Worm (Caenorhabditis elegans) whole organism, L1 larva: ENCODE measurements around the gene catp-6.

Source experiments
- C34B4.2 ChIP-seq: sonication (generic microtip); optimal IDR thresholded peaks from 2 replicates; lab custom pipeline; 2017; ENCODE audit warnings: mild to moderate bottlenecking, missing genetic modification characterization, missing compliant biosample characterization
- F16B12.6 ChIP-seq: fragments of 150-350 bp; optimal IDR thresholded peaks from 2 replicates; lab custom pipeline; 2014; ENCODE audit warnings: missing biosample characterization, missing genetic modification characterization
- aly-2 ChIP-seq: fragments of 150-350 bp; optimal IDR thresholded peaks from 2 replicates; lab custom pipeline; 2014; ENCODE audit warnings: missing biosample characterization, missing genetic modification characterization
- ceh-8 ChIP-seq: fragments of 200-800 bp; sonication (Bioruptor generic); optimal IDR thresholded peaks from 2 replicates; lab custom pipeline; 2018; ENCODE audit warnings: mild to moderate bottlenecking, missing genetic modification characterization, moderate library complexity, missing compliant biosample characterization
- ceh-88 ChIP-seq: fragments of 200-800 bp; sonication (Bioruptor generic); IDR thresholded peaks from 2 replicates; pipeline ENCODE4 v1.3.6; 2022; ENCODE audit warnings: missing genetic modification characterization, missing compliant biosample characterization
- dpl-1 ChIP-seq, 3 experiments: fragments of 150-350 bp in 2 of 3; sonication (generic microtip) in 1 of 3; optimal IDR thresholded peaks; 2 replicates each; lab custom pipeline; 2014 to 2017; ENCODE audit warnings: missing biosample characterization in 3 of 3, missing genetic modification characterization in 3 of 3, missing genetic modification reagents in 3 of 3
- dsc-1 ChIP-seq: sonication (generic microtip); optimal IDR thresholded peaks from 2 replicates; lab custom pipeline; 2016; ENCODE audit warnings: mild to moderate bottlenecking, missing genetic modification characterization, missing compliant biosample characterization
- efl-3 ChIP-seq: fragments of 200-800 bp; sonication (Bioruptor generic); optimal IDR thresholded peaks from 2 replicates; lab custom pipeline; 2018; ENCODE audit warnings: mild to moderate bottlenecking, missing genetic modification characterization, missing compliant biosample characterization
- elt-2 ChIP-seq: sonication (generic microtip); optimal IDR thresholded peaks from 2 replicates; lab custom pipeline; 2016; ENCODE audit warnings: missing genetic modification characterization, mild to moderate bottlenecking, inconsistent platforms, missing compliant biosample characterization, missing genetic modification reagents
- fkh-4 ChIP-seq: sonication (generic microtip); optimal IDR thresholded peaks from 2 replicates; lab custom pipeline; 2016; ENCODE audit warnings: missing compliant biosample characterization, missing genetic modification characterization, borderline replicate concordance
- fos-1 ChIP-seq: fragments of 150-350 bp; optimal IDR thresholded peaks from 2 replicates; lab custom pipeline; 2014; ENCODE audit warnings: missing biosample characterization, missing genetic modification characterization
- jun-1 ChIP-seq: fragments of 150-350 bp; optimal IDR thresholded peaks from 2 replicates; lab custom pipeline; 2014; ENCODE audit warnings: missing biosample characterization, missing genetic modification reagents, missing genetic modification characterization
- lin-14 ChIP-seq: fragments of 200-800 bp; sonication (Bioruptor generic); optimal IDR thresholded peaks from 2 replicates; lab custom pipeline; 2018; ENCODE audit warnings: mild to moderate bottlenecking, missing genetic modification characterization, moderate library complexity, missing compliant biosample characterization
- lin-15B ChIP-seq: fragments of 150-350 bp; sonication (generic microtip); optimal IDR thresholded peaks from 3 replicates; lab custom pipeline; 2014; ENCODE audit warnings: missing biosample characterization, missing genetic modification characterization
- lsy-2 ChIP-seq, 2 experiments: fragments of 150-350 bp; optimal IDR thresholded peaks; 2 replicates each; lab custom pipeline; 2014; ENCODE audit warnings: missing biosample characterization in 2 of 2, missing genetic modification characterization in 2 of 2
- mab-9 ChIP-seq: fragments of 200-800 bp; sonication (Bioruptor generic); IDR thresholded peaks from 2 replicates; pipeline ENCODE4 v1.3.6; 2022; ENCODE audit warnings: missing genetic modification reagents, missing genetic modification characterization, missing compliant biosample characterization
- mdl-1 ChIP-seq, 2 experiments: fragments of 150-350 bp; optimal IDR thresholded peaks; 2 replicates each; lab custom pipeline; 2014 to 2017; ENCODE audit warnings: missing biosample characterization in 2 of 2, missing genetic modification characterization in 2 of 2, inconsistent platforms in 1 of 2
- mef-2 ChIP-seq: fragments of 150-350 bp; optimal IDR thresholded peaks from 2 replicates; lab custom pipeline; 2014; ENCODE audit warnings: missing biosample characterization, missing genetic modification characterization
- mep-1 ChIP-seq: fragments of 150-350 bp; optimal IDR thresholded peaks from 2 replicates; lab custom pipeline; 2014; ENCODE audit warnings: missing biosample characterization, missing genetic modification characterization
- nhr-11 ChIP-seq: fragments of 150-350 bp; optimal IDR thresholded peaks from 2 replicates; lab custom pipeline; 2014; ENCODE audit warnings: missing biosample characterization, missing genetic modification characterization
- nhr-12 ChIP-seq: sonication (generic microtip); optimal IDR thresholded peaks from 2 replicates; lab custom pipeline; 2017; ENCODE audit warnings: missing biosample characterization, missing genetic modification characterization
- nhr-20 ChIP-seq: sonication (generic microtip); optimal IDR thresholded peaks from 2 replicates; lab custom pipeline; 2016; ENCODE audit warnings: mild to moderate bottlenecking, missing genetic modification characterization, missing compliant biosample characterization
- nhr-47 ChIP-seq: sonication (generic microtip); optimal IDR thresholded peaks from 2 replicates; lab custom pipeline; 2016; ENCODE audit warnings: mild to moderate bottlenecking, missing genetic modification characterization, moderate library complexity, missing compliant biosample characterization
- nhr-71 ChIP-seq: sonication (generic microtip); optimal IDR thresholded peaks from 2 replicates; lab custom pipeline; 2016; ENCODE audit warnings: mild to moderate bottlenecking, missing genetic modification characterization, moderate library complexity, missing compliant biosample characterization
- pag-3 ChIP-seq: sonication (generic microtip); optimal IDR thresholded peaks from 2 replicates; lab custom pipeline; 2017; ENCODE audit warnings: missing genetic modification characterization, mild to moderate bottlenecking, missing compliant biosample characterization, antibody characterized with exemption, borderline replicate concordance; ENCODE audit not compliant: insufficient read depth
- snpc-4 ChIP-seq: fragments of 150-350 bp; optimal IDR thresholded peaks from 2 replicates; lab custom pipeline; 2014; ENCODE audit warnings: missing biosample characterization, missing genetic modification characterization
- sox-4 ChIP-seq: sonication (generic microtip); optimal IDR thresholded peaks from 2 replicates; lab custom pipeline; 2016; ENCODE audit warnings: missing genetic modification characterization, missing compliant biosample characterization
- sptf-1 ChIP-seq: fragments of 150-350 bp; optimal IDR thresholded peaks from 2 replicates; lab custom pipeline; 2014; ENCODE audit warnings: missing biosample characterization, missing genetic modification characterization
- tbx-2 ChIP-seq: sonication (generic microtip); optimal IDR thresholded peaks from 2 replicates; lab custom pipeline; 2016; ENCODE audit warnings: missing genetic modification characterization, missing compliant biosample characterization
- unc-130 ChIP-seq: fragments of 150-350 bp; optimal IDR thresholded peaks from 2 replicates; lab custom pipeline; 2017; ENCODE audit warnings: missing biosample characterization, missing genetic modification characterization, inconsistent platforms
- unc-30 ChIP-seq: sonication (generic microtip); optimal IDR thresholded peaks from 2 replicates; lab custom pipeline; 2017; ENCODE audit warnings: missing biosample characterization, missing genetic modification characterization
- unc-98 ChIP-seq: fragments of 200-800 bp; sonication (Bioruptor generic); IDR thresholded peaks from 2 replicates; pipeline ENCODE4 v1.3.6; 2022; ENCODE audit warnings: missing genetic modification characterization, missing compliant biosample characterization
- xbp-1 ChIP-seq: sonication (generic microtip); optimal IDR thresholded peaks from 2 replicates; lab custom pipeline; 2016; ENCODE audit warnings: missing genetic modification characterization, missing compliant biosample characterization
- zag-1 ChIP-seq: fragments of 150-350 bp; optimal IDR thresholded peaks from 2 replicates; lab custom pipeline; 2014; ENCODE audit warnings: missing biosample characterization, missing genetic modification characterization

catp-6 gene

ce11 chrIV:9854952-9855351, 30.6 kb upstream of the catp-6 start:
- no peak for TF ChIP-seq nhr-12 (tag; lab: Kevin White, UChicago)
- peak; percentile 5 for TF ChIP-seq elt-2 (tag; lab: Kevin White, UChicago)
- TF ChIP-seq, all 84 proteins: peak for 1

ce11 chrIV:9852818-9853466, 28.6 kb upstream of the catp-6 start:
- no peak for TF ChIP-seq unc-98 (GFP tag; lab: Robert Waterston, UW)
- TF ChIP-seq jun-1 (tag; lab: Kevin White, UChicago), result no peak
- TF ChIP-seq snpc-4 (tag; lab: Kevin White, UChicago), result no peak
- TF ChIP-seq fos-1 (tag; lab: Kevin White, UChicago), result no peak
- no peak for TF ChIP-seq nhr-71 (tag; lab: Kevin White, UChicago)
- no peak for TF ChIP-seq lin-15B (tag; lab: Kevin White, UChicago)
- no peak for TF ChIP-seq F16B12.6
- no peak for TF ChIP-seq nhr-11 (tag; lab: Kevin White, UChicago)
- no peak for TF ChIP-seq nhr-47 (tag; lab: Kevin White, UChicago)

ce11 chrIV:9852250-9852649, 27.9 kb upstream of the catp-6 start, which contains the start of gene ssq-1:
Gene ssq-1, plus strand, starts transcription at chrIV:9852550.
- TF ChIP-seq tbx-2 (tag; lab: Kevin White, UChicago), result no peak

- no peak for TF ChIP-seq mdl-1 (tag; optimal IDR thresholded peaks at IDR 0.05; lab: Kevin White, UChicago)
- TF ChIP-seq xbp-1 (tag; lab: Kevin White, UChicago), result no peak
- no peak for TF ChIP-seq mef-2 (tag; lab: Kevin White, UChicago)
- no peak for TF ChIP-seq nhr-12 (tag; lab: Kevin White, UChicago)
- TF ChIP-seq efl-3 (GFP tag; lab: Kevin White, UChicago), result no peak
- no peak for TF ChIP-seq unc-130
- no peak for TF ChIP-seq fkh-4 (tag; lab: Kevin White, UChicago)
- TF ChIP-seq pag-3 (tag; lab: Kevin White, UChicago), result no peak
- TF ChIP-seq unc-30 (tag; lab: Kevin White, UChicago), result no peak
- TF ChIP-seq dsc-1 (tag; lab: Kevin White, UChicago), result no peak
- no peak for TF ChIP-seq ceh-8
These were observed 26.6 kb upstream of the catp-6 start, which contains the start of gene ssp-10 for ce11 chrIV:9850931-9851330. Gene ssp-10, minus strand, starts transcription at chrIV:9851031.

ce11 chrIV:9849624-9850023, 25.2 kb upstream of the catp-6 start, which contains the start of gene K07F5.8:
Gene K07F5.8, minus strand, starts transcription at chrIV:9849724.
- no peak for TF ChIP-seq lsy-2 (tag; optimal IDR thresholded peaks at IDR 0.05; lab: Kevin White, UChicago)
- no peak for TF ChIP-seq mef-2 (tag; lab: Kevin White, UChicago)
- no peak for TF ChIP-seq ceh-88 (GFP tag; lab: Robert Waterston, UW)
- no peak for TF ChIP-seq aly-2
- TF ChIP-seq zag-1, result no peak
- no peak for TF ChIP-seq lin-14 (GFP tag; lab: Kevin White, UChicago)
- no peak for TF ChIP-seq mep-1 (tag; lab: Kevin White, UChicago)
- no peak for TF ChIP-seq pag-3 (tag; lab: Kevin White, UChicago)
- TF ChIP-seq sptf-1 (tag; lab: Kevin White, UChicago), result no peak
- no peak for TF ChIP-seq lin-15B (tag; lab: Kevin White, UChicago)
- TF ChIP-seq F16B12.6, result no peak
- TF ChIP-seq C34B4.2, result no peak
- no peak for TF ChIP-seq sox-4 (tag; lab: Kevin White, UChicago)
- no peak for TF ChIP-seq nhr-20 (tag; lab: Kevin White, UChicago)
- TF ChIP-seq dpl-1 (GFP tag; optimal IDR thresholded peaks at IDR 0.05; lab: Kevin White, UChicago), result no peak
- no peak for TF ChIP-seq mab-9 (GFP tag; lab: Robert Waterston, UW)
- TF ChIP-seq unc-130, result no peak
